Fruit fly (Drosophila melanogaster) whole organism, wandering third instar larva: ENCODE data around the gene CG34375.

Experiments
- CrebA ChIP-seq: fragments of 200-800 bp; sonication (Bioruptor generic); optimal IDR thresholded peaks from 2 replicates; lab custom pipeline; 2016; ENCODE audit warnings: missing biosample characterization, mild to moderate bottlenecking, missing genetic modification characterization, borderline replicate concordance
- OdsH ChIP-seq: fragments of 200-800 bp; sonication (Bioruptor generic); optimal IDR thresholded peaks from 2 replicates; lab custom pipeline; 2016; ENCODE audit warnings: missing biosample characterization, mild to moderate bottlenecking, missing genetic modification characterization

dm6 chr3R:23027428-23027813 lies 17.1 kb upstream of the CG34375 start:
- TF ChIP-seq OdsH (GFP tag; lab: Kevin White, UChicago): no peak
- no peak for TF ChIP-seq CrebA (GFP tag; lab: Kevin White, UChicago)
